Fruit fly (Drosophila melanogaster): Measurements from ENCODE around the gene B-H2.

B-H2 gene

dm6 chrX:17294169-17294833 is 20.1 kb upstream of the B-H2 start (continued):
- peak; percentile 52; the same call in 2 of the 3 replicates for TF ChIP-seq so (GFP tag; IDR thresholded peaks at IDR 0.05)
- 0 out of 2 replicates have a peak, but pooled peaks have one; percentile 25 for TF ChIP-seq gsb (GFP tag; IDR thresholded peaks at IDR 0.05)
- TF ChIP-seq Xrp1 (GFP tag; IDR thresholded peaks at IDR 0.05): peak; percentile 61
- peak; percentile 47 for TF ChIP-seq caup (GFP tag; optimal IDR thresholded peaks at IDR 0.05; ENCODE audit: severe bottlenecking)
- peak; percentile 48 for TF ChIP-seq CG4328 (GFP tag; optimal IDR thresholded peaks at IDR 0.05)
- TF ChIP-seq Opbp (GFP tag; IDR thresholded peaks at IDR 0.05; ENCODE audit: partially characterized antibody): no peak
- peak; percentile 71; the same call in 2 of the 4 replicates for TF ChIP-seq chinmo (GFP tag; IDR thresholded peaks at IDR 0.05; ENCODE audit: partially characterized antibody)
- peak; percentile 20 for TF ChIP-seq her (GFP tag; optimal IDR thresholded peaks at IDR 0.05)
- TF ChIP-seq Hsf (GFP tag; optimal IDR thresholded peaks at IDR 0.05): no peak
- peak; percentile 28 for TF ChIP-seq org-1 (GFP tag; optimal IDR thresholded peaks at IDR 0.05)
- peak; percentile 70 for TF ChIP-seq sens (GFP tag)
- peak; percentile 12 for TF ChIP-seq CG1603 (tag; optimal IDR thresholded peaks at IDR 0.05)
- TF ChIP-seq fd64A (GFP tag; optimal IDR thresholded peaks at IDR 0.05): peak; percentile 37
- peak in 1 of 2 experiments; percentile 85 for TF ChIP-seq Pdp1 (GFP tag; optimal IDR thresholded peaks at IDR 0.05)
- peak; percentile 93 for TF ChIP-seq mirr (GFP tag; optimal IDR thresholded peaks at IDR 0.05)
- TF ChIP-seq CG17186 (GFP tag; optimal IDR thresholded peaks at IDR 0.05): no peak
- peak; percentile 37 for TF ChIP-seq CG5180 (GFP tag; optimal IDR thresholded peaks at IDR 0.05)
- TF ChIP-seq CG8290 (GFP tag; optimal IDR thresholded peaks at IDR 0.05): no peak
- peak in 1 of 2 experiments; percentile 68 for TF ChIP-seq CG8290 (tag; optimal IDR thresholded peaks at IDR 0.05)
- TF ChIP-seq ERR (GFP tag; optimal IDR thresholded peaks at IDR 0.05): no peak
- peak; percentile 22 for TF ChIP-seq CG4360 (GFP tag; IDR thresholded peaks at IDR 0.05)
- peak; percentile 50 for TF ChIP-seq cwo (GFP tag; optimal IDR thresholded peaks at IDR 0.05)
- peak; percentile 3 for TF ChIP-seq CG2678 (tag; optimal IDR thresholded peaks at IDR 0.05)
- no peak for TF ChIP-seq CG9876 (GFP tag; optimal IDR thresholded peaks at IDR 0.05)
- TF ChIP-seq Hey (tag; optimal IDR thresholded peaks at IDR 0.05): peak; percentile 12
- TF ChIP-seq CrebB (tag; optimal IDR thresholded peaks at IDR 0.05): peak; percentile 42
- peak; percentile 15 for TF ChIP-seq CG6683 (GFP tag; optimal IDR thresholded peaks at IDR 0.05)
- peak; percentile 49 for TF ChIP-seq Med (GFP tag)
- TF ChIP-seq inv (GFP tag; IDR thresholded peaks at IDR 0.05; ENCODE audit: partially characterized antibody): no peak
- peak; percentile 58 for TF ChIP-seq CG10543 (GFP tag; optimal IDR thresholded peaks at IDR 0.05)
- TF ChIP-seq CG7987 (GFP tag; optimal IDR thresholded peaks at IDR 0.05): peak; percentile 56
- TF ChIP-seq CHES-1-like (GFP tag; optimal IDR thresholded peaks at IDR 0.05): peak; percentile 32
- TF ChIP-seq CG10274 (GFP tag; optimal IDR thresholded peaks at IDR 0.05): no peak
- peak; percentile 20 for TF ChIP-seq Hmr (GFP tag; optimal IDR thresholded peaks at IDR 0.05)
- no peak for TF ChIP-seq Trl (optimal IDR thresholded peaks at IDR 0.05)
- peak; percentile 24 for TF ChIP-seq Trl (GFP tag; optimal IDR thresholded peaks at IDR 0.05)
- TF ChIP-seq ATbp (GFP tag; optimal IDR thresholded peaks at IDR 0.05): peak; percentile 34
- peak; percentile 40; the same call in 1 of the 2 replicates for TF ChIP-seq Atf6 (GFP tag; IDR thresholded peaks at IDR 0.05)
- TF ChIP-seq CG31365 (tag; optimal IDR thresholded peaks at IDR 0.05): peak; percentile 36
- peak; percentile 20; the same call in 1 of the 2 replicates for TF ChIP-seq CG10321 (GFP tag; IDR thresholded peaks at IDR 0.05)
- 0 out of 2 replicates have a peak, but pooled peaks have one; percentile 15 for TF ChIP-seq CG32767 (GFP tag; IDR thresholded peaks at IDR 0.05)
- peak; percentile 89 for TF ChIP-seq kni (GFP tag; optimal IDR thresholded peaks at IDR 0.05)
- TF ChIP-seq oc (tag; optimal IDR thresholded peaks at IDR 0.05): peak; percentile 61
- no peak for TF ChIP-seq fru (optimal IDR thresholded peaks at IDR 0.05)
- TF ChIP-seq CG34422 (GFP tag; IDR thresholded peaks at IDR 0.05): peak; percentile 31; the same call in 1 of the 3 replicates
- TF ChIP-seq amos (GFP tag; IDR thresholded peaks at IDR 0.05; ENCODE audit: partially characterized antibody): no peak
- TF ChIP-seq CG17568 (GFP tag; optimal IDR thresholded peaks at IDR 0.05): peak; percentile 30
- TF ChIP-seq Ets65A (GFP tag): peak; percentile 53
- TF ChIP-seq CG17829 (tag; optimal IDR thresholded peaks at IDR 0.05): no peak

Measured in whole organism, embryonic.